Worm (Caenorhabditis elegans): ENCODE measurements around the gene H20E11.2.

ce11 chrIV:6795529-6795928, 32.0 kb upstream of the H20E11.2 start, which contains the start of the genes C17H12.3 and C17H12.12:
- TF ChIP-seq tbx-37 (GFP tag; conservative IDR thresholded peaks at IDR 0.05) (no peak), ama-1 (optimal IDR thresholded peaks at IDR 0.05) (no peak), aly-1 (tag; optimal IDR thresholded peaks at IDR 0.05) (no peak), hmbx-1 (tag; optimal IDR thresholded peaks at IDR 0.05) (no peak), tbx-11 (GFP tag; IDR thresholded peaks at IDR 0.05) (no peak)
